Fruit fly (Drosophila melanogaster) whole organism, embryonic: Measurements from ENCODE around the gene Glut1.

Experiments
- Abd-B ChIP-seq: fragments of 200-800 bp; sonication (Bioruptor generic); optimal IDR thresholded peaks from 2 replicates; lab custom pipeline; 2018; ENCODE audit warnings: missing biosample characterization, mild to moderate bottlenecking, missing genetic modification characterization, moderate library complexity
- Aef1 ChIP-seq: fragments of 200-800 bp; sonication (Bioruptor generic); IDR thresholded peaks from 3 replicates; pipeline ENCODE4 v1.3.6; 2022; ENCODE audit warnings: missing biosample characterization, missing genetic modification characterization
- B-H2 ChIP-seq: fragments of 200-800 bp; sonication (Bioruptor generic); optimal IDR thresholded peaks from 2 replicates; lab custom pipeline; 2018; ENCODE audit warnings: missing biosample characterization, mild to moderate bottlenecking, missing genetic modification characterization
- CG10979 ChIP-seq: fragments of 200-800 bp; sonication (Bioruptor generic); optimal IDR thresholded peaks from 2 replicates; lab custom pipeline; 2018; ENCODE audit warnings: missing biosample characterization, mild to moderate bottlenecking, missing genetic modification characterization, moderate library complexity
- CG12071 ChIP-seq: fragments of 200-800 bp; sonication (Bioruptor generic); optimal IDR thresholded peaks from 3 replicates; lab custom pipeline; 2018; ENCODE audit warnings: missing biosample characterization, mild to moderate bottlenecking, missing genetic modification characterization
- CG12219 ChIP-seq: fragments of 200-800 bp; sonication (Bioruptor generic); optimal IDR thresholded peaks from 3 replicates; lab custom pipeline; 2018; ENCODE audit warnings: missing biosample characterization, mild to moderate bottlenecking, missing genetic modification characterization
- CG12769 ChIP-seq: fragments of 200-800 bp; sonication (Bioruptor generic); optimal IDR thresholded peaks from 2 replicates; lab custom pipeline; 2019; ENCODE audit warnings: missing biosample characterization, mild to moderate bottlenecking, missing genetic modification characterization, moderate library complexity
- CG13296 ChIP-seq: fragments of 200-800 bp; sonication (Bioruptor generic); optimal IDR thresholded peaks from 3 replicates; lab custom pipeline; 2018; ENCODE audit warnings: missing biosample characterization, mild to moderate bottlenecking, missing genetic modification characterization
- CG14667 ChIP-seq: fragments of 200-800 bp; sonication (Bioruptor generic); IDR thresholded peaks from 2 replicates; pipeline ENCODE4 v1.3.6; 2022; ENCODE audit warnings: missing biosample characterization, missing genetic modification characterization
- CG1832 ChIP-seq: fragments of 200-800 bp; sonication (Bioruptor generic); optimal IDR thresholded peaks from 2 replicates; lab custom pipeline; 2017; ENCODE audit warnings: missing biosample characterization, mild to moderate bottlenecking, missing genetic modification characterization, inconsistent platforms
- CG2120 ChIP-seq: fragments of 200-800 bp; sonication (Bioruptor generic); optimal IDR thresholded peaks from 3 replicates; lab custom pipeline; 2016; ENCODE audit warnings: missing biosample characterization, missing genetic modification characterization
- CG2889 ChIP-seq: fragments of 200-800 bp; sonication (Bioruptor generic); IDR thresholded peaks from 3 replicates; pipeline ENCODE4 v1.3.6; 2022; ENCODE audit warnings: missing biosample characterization, missing genetic modification characterization
- CG3065 ChIP-seq: fragments of 200-800 bp; sonication (Bioruptor generic); optimal IDR thresholded peaks from 2 replicates; lab custom pipeline; 2016; ENCODE audit warnings: missing biosample characterization, missing genetic modification characterization
- CG33557 ChIP-seq: fragments of 200-800 bp; sonication (Bioruptor generic); optimal IDR thresholded peaks from 2 replicates; lab custom pipeline; 2019; ENCODE audit warnings: missing biosample characterization, mild to moderate bottlenecking, missing genetic modification characterization, moderate library complexity
- CG3407 ChIP-seq: fragments of 200-800 bp; sonication (Bioruptor generic); optimal IDR thresholded peaks from 2 replicates; lab custom pipeline; 2018; ENCODE audit warnings: missing biosample characterization, mild to moderate bottlenecking, missing genetic modification characterization
- CG4282 ChIP-seq: fragments of 200-800 bp; sonication (Bioruptor generic); optimal IDR thresholded peaks from 2 replicates; lab custom pipeline; 2016; ENCODE audit warnings: missing biosample characterization, missing genetic modification characterization
- CG5245 ChIP-seq: fragments of 200-800 bp; sonication (Bioruptor generic); optimal IDR thresholded peaks from 3 replicates; lab custom pipeline; 2016; ENCODE audit warnings: missing biosample characterization, missing genetic modification characterization
- CG9932 ChIP-seq: fragments of 200-800 bp; sonication (Bioruptor generic); IDR thresholded peaks from 2 replicates; pipeline ENCODE4 v1.3.6; 2022; ENCODE audit warnings: missing biosample characterization, missing genetic modification characterization
- Doc2 ChIP-seq: fragments of 200-800 bp; sonication (Bioruptor generic); IDR thresholded peaks from 2 replicates; pipeline ENCODE4 v1.3.6; 2022; ENCODE audit warnings: missing biosample characterization, missing genetic modification characterization
- H15 ChIP-seq: fragments of 200-800 bp; sonication (Bioruptor generic); IDR thresholded peaks from 3 replicates; pipeline ENCODE4 v1.3.6; 2022; ENCODE audit warnings: missing biosample characterization, missing genetic modification characterization
- Hr39 ChIP-seq: fragments of >200 bp; optimal IDR thresholded peaks from 2 replicates; lab custom pipeline; 2017
- Jarid2 ChIP-seq: fragments of 200-800 bp; sonication (Bioruptor generic); optimal IDR thresholded peaks from 3 replicates; lab custom pipeline; 2017; ENCODE audit warnings: mild to moderate bottlenecking, missing biosample characterization, missing genetic modification reagents, missing genetic modification characterization
- Max ChIP-seq: fragments of 200-800 bp; sonication (Bioruptor generic); optimal IDR thresholded peaks from 2 replicates; lab custom pipeline; 2016; ENCODE audit warnings: missing biosample characterization, mild to moderate bottlenecking, missing genetic modification characterization
- Side ChIP-seq: fragments of 200-800 bp; sonication (Bioruptor generic); optimal IDR thresholded peaks from 2 replicates; lab custom pipeline; 2016; ENCODE audit warnings: missing biosample characterization, missing genetic modification characterization
- Sox102F ChIP-seq: fragments of 200-800 bp; sonication (Bioruptor generic); optimal IDR thresholded peaks from 2 replicates; lab custom pipeline; 2018; ENCODE audit warnings: missing biosample characterization, mild to moderate bottlenecking, missing genetic modification characterization, moderate library complexity
- Sry-β ChIP-seq: fragments of 200-800 bp; sonication (Bioruptor generic); optimal IDR thresholded peaks from 2 replicates; lab custom pipeline; 2018; ENCODE audit warnings: missing biosample characterization, mild to moderate bottlenecking, missing genetic modification characterization, moderate library complexity
- Xbp1 ChIP-seq: fragments of 200-800 bp; sonication (Bioruptor generic); optimal IDR thresholded peaks from 3 replicates; lab custom pipeline; 2016; ENCODE audit warnings: missing biosample characterization, mild to moderate bottlenecking, missing genetic modification characterization
- ato ChIP-seq: fragments of 200-800 bp; sonication (Bioruptor generic); IDR thresholded peaks from 2 replicates; pipeline ENCODE4 v1.3.6; 2022; ENCODE audit warnings: missing biosample characterization, missing genetic modification characterization; ENCODE audit not compliant: partially characterized antibody
- corto ChIP-seq: fragments of 200-800 bp; sonication (Bioruptor generic); optimal IDR thresholded peaks from 2 replicates; lab custom pipeline; 2016; ENCODE audit warnings: missing biosample characterization, mild to moderate bottlenecking, missing genetic modification characterization, moderate library complexity
- crp ChIP-seq, 2 experiments: fragments of 200-800 bp; sonication (Bioruptor generic); optimal IDR thresholded peaks; 2 replicates in 1 of 2; 3 replicates in 1 of 2; lab custom pipeline; 2017; ENCODE audit warnings: missing biosample characterization in 2 of 2, missing genetic modification characterization in 2 of 2, mild to moderate bottlenecking in 1 of 2, moderate library complexity in 1 of 2
- cwo ChIP-seq: fragments of 200-800 bp; sonication (Bioruptor generic); optimal IDR thresholded peaks from 3 replicates; lab custom pipeline; 2017; ENCODE audit warnings: missing biosample characterization, missing genetic modification characterization, mild to moderate bottlenecking, moderate library complexity, missing genetic modification reagents
- emc ChIP-seq: fragments of 200-800 bp; sonication (Bioruptor generic); optimal IDR thresholded peaks from 2 replicates; lab custom pipeline; 2016; ENCODE audit warnings: missing biosample characterization, missing genetic modification characterization
- ems ChIP-seq: fragments of 200-800 bp; sonication (Bioruptor generic); optimal IDR thresholded peaks from 3 replicates; lab custom pipeline; 2016; ENCODE audit warnings: missing biosample characterization, missing genetic modification characterization
- esg ChIP-seq: fragments of 200-800 bp; sonication (Bioruptor generic); conservative IDR thresholded peaks from 2 replicates; pipeline ENCODE4 v1.3.6; 2022; ENCODE audit warnings: missing biosample characterization, missing genetic modification characterization
- ftz-f1 ChIP-seq: fragments of 200-800 bp; sonication (Bioruptor generic); optimal IDR thresholded peaks from 2 replicates; lab custom pipeline; 2016; ENCODE audit warnings: missing biosample characterization, missing genetic modification characterization
- gcm2 ChIP-seq: fragments of 200-800 bp; sonication (Bioruptor generic); optimal IDR thresholded peaks from 2 replicates; lab custom pipeline; 2016; ENCODE audit warnings: missing biosample characterization, missing genetic modification characterization
- grn ChIP-seq: fragments of 200-800 bp; sonication (Bioruptor generic); optimal IDR thresholded peaks from 3 replicates; lab custom pipeline; 2017; ENCODE audit warnings: missing biosample characterization, missing genetic modification characterization
- hb ChIP-seq: fragments of 200-800 bp; sonication (Bioruptor generic); IDR thresholded peaks from 3 replicates; pipeline ENCODE4 v1.3.6; 2022; ENCODE audit warnings: missing biosample characterization, missing genetic modification characterization; ENCODE audit not compliant: partially characterized antibody
- klu ChIP-seq: fragments of 200-800 bp; sonication (Bioruptor generic); IDR thresholded peaks from 2 replicates; pipeline ENCODE4 v1.3.6; 2022; ENCODE audit warnings: missing biosample characterization, missing genetic modification characterization
- lab ChIP-seq: fragments of 200-800 bp; sonication (Bioruptor generic); optimal IDR thresholded peaks from 3 replicates; lab custom pipeline; 2017; ENCODE audit warnings: missing biosample characterization, missing genetic modification characterization, mild to moderate bottlenecking, moderate library complexity, missing genetic modification reagents
- mld ChIP-seq: fragments of 200-800 bp; sonication (Bioruptor generic); IDR thresholded peaks from 3 replicates; pipeline ENCODE4 v1.3.6; 2022; ENCODE audit warnings: missing biosample characterization, missing genetic modification characterization; ENCODE audit not compliant: partially characterized antibody
- nom ChIP-seq: fragments of 200-800 bp; sonication (Bioruptor generic); optimal IDR thresholded peaks from 2 replicates; lab custom pipeline; 2017; ENCODE audit warnings: missing biosample characterization, missing genetic modification characterization, mild to moderate bottlenecking, moderate library complexity, missing genetic modification reagents
- onecut ChIP-seq: fragments of 200-800 bp; sonication (Bioruptor generic); IDR thresholded peaks from 2 replicates; pipeline ENCODE4 v1.3.6; 2022; ENCODE audit warnings: missing biosample characterization, missing genetic modification characterization
- org-1 ChIP-seq: fragments of 200-800 bp; sonication (Bioruptor generic); optimal IDR thresholded peaks from 2 replicates; lab custom pipeline; 2017; ENCODE audit warnings: missing biosample characterization, missing genetic modification characterization
- pan ChIP-seq, 4 experiments: fragments of >200 bp in 3 of 4; fragments of 200-800 bp in 1 of 4; sonication (Bioruptor generic) in 1 of 4; optimal IDR thresholded peaks in 3 of 4; IDR thresholded peaks in 1 of 4; 2 replicates each; pipeline versions ENCODE4 v1.3.6 to Lab custom; 2017 to 2022; ENCODE audit warnings: missing biosample characterization in 2 of 4, missing genetic modification characterization in 2 of 4, mixed read lengths in 1 of 4
- rib ChIP-seq: fragments of 200-800 bp; sonication (Bioruptor generic); IDR thresholded peaks from 2 replicates; pipeline ENCODE4 v1.3.6; 2022; ENCODE audit warnings: missing biosample characterization, missing genetic modification characterization
- row ChIP-seq: fragments of 200-800 bp; sonication (Bioruptor generic); IDR thresholded peaks from 3 replicates; pipeline ENCODE4 v1.3.6; 2022; ENCODE audit warnings: missing biosample characterization, missing genetic modification characterization
- salm ChIP-seq: fragments of 200-800 bp; sonication (Bioruptor generic); optimal IDR thresholded peaks from 2 replicates; lab custom pipeline; 2018; ENCODE audit warnings: missing biosample characterization, mild to moderate bottlenecking, missing genetic modification characterization
- slbo ChIP-seq: fragments of 200-800 bp; sonication (Bioruptor generic); IDR thresholded peaks from 2 replicates; pipeline ENCODE4 v1.3.6; 2022; ENCODE audit warnings: missing biosample characterization, missing genetic modification characterization
- stc ChIP-seq: fragments of 200-800 bp; sonication (Bioruptor generic); IDR thresholded peaks from 2 replicates; pipeline ENCODE4 v1.3.6; 2022; ENCODE audit warnings: missing biosample characterization, missing genetic modification characterization
- sug ChIP-seq: fragments of 200-800 bp; optimal IDR thresholded peaks from 2 replicates; lab custom pipeline; 2019; ENCODE audit warnings: missing biosample characterization, mild to moderate bottlenecking, missing genetic modification characterization, moderate library complexity
- usp ChIP-seq: fragments of >200 bp; optimal IDR thresholded peaks from 2 replicates; lab custom pipeline; 2017; ENCODE audit warnings: missing biosample characterization, missing genetic modification characterization

The Glut1 gene

dm6 chr3L:960557-960956, 46.7 kb downstream of the Glut1 start (continued):
- no peak for TF ChIP-seq hb (GFP tag; lab: Robert Waterston, UW)
- peak; percentile 12 for TF ChIP-seq CG12769 (tag; lab: Kevin White, UChicago)
- TF ChIP-seq emc (GFP tag; lab: Kevin White, UChicago): no peak
- no peak for TF ChIP-seq CG9932 (GFP tag; lab: Robert Waterston, UW)
- TF ChIP-seq Abd-B (GFP tag; lab: Kevin White, UChicago): no peak
- TF ChIP-seq CG10979: no peak
- peak; percentile 60 for TF ChIP-seq sug
- TF ChIP-seq CG3407 (GFP tag; lab: Kevin White, UChicago): no peak
- no peak for TF ChIP-seq grn
- peak; percentile 75 for TF ChIP-seq CG13296 (GFP tag; lab: Kevin White, UChicago)
- no peak for TF ChIP-seq Max (GFP tag; lab: Kevin White, UChicago)
- no peak for TF ChIP-seq Sry-β
- no peak for TF ChIP-seq Jarid2 (GFP tag; lab: Kevin White, UChicago)
- no peak for TF ChIP-seq Xbp1 (GFP tag; lab: Kevin White, UChicago)
- TF ChIP-seq klu (GFP tag; lab: Robert Waterston, UW): no peak
- no peak for TF ChIP-seq corto
- TF ChIP-seq CG1832 (GFP tag; lab: Kevin White, UChicago): no peak
- TF ChIP-seq H15 (GFP tag; lab: Robert Waterston, UW): no peak
- TF ChIP-seq CG14667 (GFP tag; lab: Robert Waterston, UW): no peak
- TF ChIP-seq crp (GFP tag; optimal IDR thresholded peaks at IDR 0.05; lab: Kevin White, UChicago): no peak
- peak; percentile 40 for TF ChIP-seq CG12219 (GFP tag; lab: Kevin White, UChicago)
- TF ChIP-seq Sox102F (GFP tag; lab: Kevin White, UChicago): peak; percentile 18
- no peak for TF ChIP-seq Hr39 (lab: Kevin White, UChicago)
- TF ChIP-seq esg (GFP tag; lab: Robert Waterston, UW): no peak
- no peak for TF ChIP-seq onecut
- TF ChIP-seq org-1 (GFP tag; lab: Kevin White, UChicago): no peak
- peak; percentile 55 for TF ChIP-seq B-H2 (GFP tag; lab: Kevin White, UChicago)
- TF ChIP-seq salm (tag; lab: Kevin White, UChicago): peak; percentile 39
- no peak for TF ChIP-seq nom (GFP tag; lab: Kevin White, UChicago)
- no peak for TF ChIP-seq ato (GFP tag; lab: Robert Waterston, UW)

dm6 chr3L:964022-964421, 50.1 kb downstream of the Glut1 start:
- TF ChIP-seq CG33557 (GFP tag; lab: Kevin White, UChicago) (no peak), Aef1 (GFP tag; lab: Robert Waterston, UW) (no peak), CG5245 (GFP tag; lab: Kevin White, UChicago) (no peak), lab (GFP tag; lab: Kevin White, UChicago) (peak; percentile 1), Side (GFP tag; lab: Kevin White, UChicago) (no peak), Doc2 (no peak), ftz-f1 (GFP tag; lab: Kevin White, UChicago) (no peak), mld (GFP tag; lab: Robert Waterston, UW) (no peak), usp (GFP tag; lab: Kevin White, UChicago) (no peak), stc (GFP tag; lab: Robert Waterston, UW) (no peak), CG2889 (no peak), slbo (GFP tag; lab: Robert Waterston, UW) (peak; percentile 33; the same call in 1 of the 2 replicates), cwo (GFP tag; lab: Kevin White, UChicago) (no peak), gcm2 (GFP tag; lab: Kevin White, UChicago) (no peak), CG2120 (peak; percentile 23), CG3065 (no peak), ems (no peak), row (GFP tag; lab: Robert Waterston, UW) (peak; percentile 31; the same call in 1 of the 3 replicates), pan (optimal IDR thresholded peaks at IDR 0.05; lab: Kevin White, UChicago) (no peak), pan (GFP tag; optimal IDR thresholded peaks at IDR 0.05 in 1 of 2, IDR thresholded peaks at IDR 0.05 in 1 of 2) (no peak), rib (GFP tag; lab: Robert Waterston, UW) (no peak), CG4282 (GFP tag; lab: Kevin White, UChicago) (no peak), CG12071 (GFP tag; lab: Kevin White, UChicago) (no peak)
